Fruit fly (Drosophila melanogaster) whole organism, embryonic: ENCODE measurements around the gene CG13893.
A peak's percentile ranks its signal among the peaks of the same experiment; 100 is the strongest.

Source experiments
- Atf3 ChIP-seq: fragments of 200-800 bp; sonication (Bioruptor generic); optimal IDR thresholded peaks from 3 replicates; lab custom pipeline; 2016; ENCODE audit warnings: missing biosample characterization, missing genetic modification characterization
- Atf6 ChIP-seq: fragments of 200-800 bp; sonication (Bioruptor generic); IDR thresholded peaks from 2 replicates; pipeline ENCODE4 v1.3.6; 2022; ENCODE audit warnings: missing biosample characterization, missing genetic modification characterization
- CG10274 ChIP-seq: fragments of 200-800 bp; sonication (Bioruptor generic); optimal IDR thresholded peaks from 3 replicates; lab custom pipeline; 2017; ENCODE audit warnings: missing biosample characterization, mild to moderate bottlenecking, missing genetic modification characterization
- CG10321 ChIP-seq: fragments of 200-800 bp; sonication (Bioruptor generic); IDR thresholded peaks from 2 replicates; pipeline ENCODE4 v1.3.6; 2022; ENCODE audit warnings: missing biosample characterization, missing genetic modification characterization
- CG10462 ChIP-seq: fragments of 200-800 bp; sonication (Bioruptor generic); optimal IDR thresholded peaks from 2 replicates; lab custom pipeline; 2016; ENCODE audit warnings: missing biosample characterization, missing genetic modification characterization
- CG10543 ChIP-seq: fragments of 200-800 bp; sonication (Bioruptor generic); optimal IDR thresholded peaks from 3 replicates; lab custom pipeline; 2017; ENCODE audit warnings: missing biosample characterization, mild to moderate bottlenecking, missing genetic modification characterization, moderate library complexity
- CG14050 ChIP-seq: fragments of 200-800 bp; sonication (Bioruptor generic); IDR thresholded peaks from 3 replicates; pipeline ENCODE4 v1.3.6; 2022; ENCODE audit warnings: missing biosample characterization, missing genetic modification characterization
- CG18011 ChIP-seq: fragments of 200-800 bp; sonication (Bioruptor generic); optimal IDR thresholded peaks from 2 replicates; lab custom pipeline; 2017; ENCODE audit warnings: missing biosample characterization, missing genetic modification characterization, mild to moderate bottlenecking, moderate library complexity, missing genotype
- CG2129 ChIP-seq: fragments of 200-800 bp; sonication (Bioruptor generic); IDR thresholded peaks from 2 replicates; pipeline ENCODE4 v1.3.6; 2022; ENCODE audit warnings: missing biosample characterization, missing genetic modification characterization; ENCODE audit not compliant: partially characterized antibody
- CG2202 ChIP-seq: fragments of 200-800 bp; sonication (Bioruptor generic); optimal IDR thresholded peaks from 2 replicates; lab custom pipeline; 2018; ENCODE audit warnings: missing biosample characterization, mild to moderate bottlenecking, missing genetic modification characterization
- CG2712 ChIP-seq: fragments of 200-800 bp; optimal IDR thresholded peaks from 3 replicates; lab custom pipeline; 2019; ENCODE audit warnings: missing biosample characterization, mild to moderate bottlenecking, missing genetic modification characterization, moderate library complexity
- CG30020 ChIP-seq: fragments of 200-800 bp; optimal IDR thresholded peaks from 2 replicates; lab custom pipeline; 2019; ENCODE audit warnings: missing biosample characterization, mild to moderate bottlenecking, missing genetic modification characterization, moderate library complexity
- CG31365 ChIP-seq: fragments of 200-800 bp; sonication (Bioruptor generic); optimal IDR thresholded peaks from 2 replicates; lab custom pipeline; 2018; ENCODE audit warnings: missing biosample characterization, mild to moderate bottlenecking, missing genetic modification characterization
- CG3281 ChIP-seq: fragments of 200-800 bp; sonication (Bioruptor generic); optimal IDR thresholded peaks from 3 replicates; lab custom pipeline; 2017; ENCODE audit warnings: missing biosample characterization, mild to moderate bottlenecking, missing genetic modification characterization
- CG34376 ChIP-seq: fragments of 200-800 bp; sonication (Bioruptor generic); optimal IDR thresholded peaks from 2 replicates; lab custom pipeline; 2018; ENCODE audit warnings: missing biosample characterization, mild to moderate bottlenecking, missing genetic modification characterization
- CG4282 ChIP-seq: fragments of 200-800 bp; sonication (Bioruptor generic); optimal IDR thresholded peaks from 2 replicates; lab custom pipeline; 2016; ENCODE audit warnings: missing biosample characterization, missing genetic modification characterization
- CG5245 ChIP-seq: fragments of 200-800 bp; sonication (Bioruptor generic); optimal IDR thresholded peaks from 3 replicates; lab custom pipeline; 2016; ENCODE audit warnings: missing biosample characterization, missing genetic modification characterization
- CG6689 ChIP-seq: fragments of 200-800 bp; sonication (Bioruptor generic); IDR thresholded peaks from 2 replicates; pipeline ENCODE4 v1.3.6; 2022; ENCODE audit warnings: missing biosample characterization, missing genetic modification characterization
- CG7963 ChIP-seq: fragments of 200-800 bp; sonication (Bioruptor generic); IDR thresholded peaks from 3 replicates; pipeline ENCODE4 v1.3.6; 2022; ENCODE audit warnings: missing biosample characterization, missing genetic modification characterization; ENCODE audit not compliant: partially characterized antibody
- Camta ChIP-seq: fragments of 200-800 bp; sonication (Bioruptor generic); optimal IDR thresholded peaks from 2 replicates; lab custom pipeline; 2016; ENCODE audit warnings: missing biosample characterization, missing genetic modification characterization
- Chrac-16 ChIP-seq: fragments of 200-800 bp; sonication (Bioruptor generic); optimal IDR thresholded peaks from 3 replicates; lab custom pipeline; 2016; ENCODE audit warnings: missing biosample characterization, missing genetic modification characterization
- D19B ChIP-seq: fragments of 200-800 bp; sonication (Bioruptor generic); optimal IDR thresholded peaks from 2 replicates; lab custom pipeline; 2017; ENCODE audit warnings: missing biosample characterization, mild to moderate bottlenecking, missing genetic modification characterization
- Meics ChIP-seq: fragments of 200-800 bp; sonication (Bioruptor generic); optimal IDR thresholded peaks from 2 replicates; lab custom pipeline; 2017; ENCODE audit warnings: missing biosample characterization, mild to moderate bottlenecking, missing genetic modification characterization
- Trl ChIP-seq, 3 experiments: fragments of >200 bp in 2 of 3; fragments of 200-800 bp in 1 of 3; sonication (Bioruptor generic) in 1 of 3; optimal IDR thresholded peaks; 2 replicates in 1 of 3; 3 replicates in 2 of 3; lab custom pipeline; 2016 to 2017; ENCODE audit warnings: missing biosample characterization in 1 of 3, missing genetic modification characterization in 1 of 3
- Xbp1 ChIP-seq: fragments of 200-800 bp; sonication (Bioruptor generic); optimal IDR thresholded peaks from 3 replicates; lab custom pipeline; 2016; ENCODE audit warnings: missing biosample characterization, mild to moderate bottlenecking, missing genetic modification characterization
- ase ChIP-seq: fragments of 200-800 bp; sonication (Bioruptor generic); IDR thresholded peaks from 3 replicates; pipeline ENCODE4 v1.3.6; 2022; ENCODE audit warnings: missing biosample characterization, missing genetic modification characterization
- ash1 ChIP-seq: fragments of 200-800 bp; sonication (Bioruptor generic); optimal IDR thresholded peaks from 2 replicates; lab custom pipeline; 2018; ENCODE audit warnings: missing biosample characterization, mild to moderate bottlenecking, missing genetic modification characterization
- bab2 ChIP-seq: fragments of 200-800 bp; sonication (Bioruptor generic); optimal IDR thresholded peaks from 2 replicates; lab custom pipeline; 2016; ENCODE audit warnings: missing biosample characterization, missing genetic modification characterization
- br ChIP-seq: fragments of >200 bp; optimal IDR thresholded peaks from 2 replicates; lab custom pipeline; 2017
- bsh ChIP-seq, 2 experiments: fragments of 200-800 bp; sonication (Bioruptor generic); optimal IDR thresholded peaks; 2 replicates each; lab custom pipeline; 2017 to 2018; ENCODE audit warnings: mild to moderate bottlenecking in 2 of 2, missing biosample characterization in 2 of 2, missing genetic modification characterization in 2 of 2, moderate library complexity in 1 of 2
- chn ChIP-seq: fragments of 200-800 bp; sonication (Bioruptor generic); optimal IDR thresholded peaks from 2 replicates; lab custom pipeline; 2016; ENCODE audit warnings: missing biosample characterization, missing genetic modification characterization
- ci ChIP-seq: fragments of 200-800 bp; sonication (Bioruptor generic); IDR thresholded peaks from 3 replicates; pipeline ENCODE4 v1.3.6; 2022; ENCODE audit warnings: missing biosample characterization, missing genetic modification characterization
- emc ChIP-seq: fragments of 200-800 bp; sonication (Bioruptor generic); optimal IDR thresholded peaks from 2 replicates; lab custom pipeline; 2016; ENCODE audit warnings: missing biosample characterization, missing genetic modification characterization
- en ChIP-seq: fragments of 200-800 bp; sonication (Bioruptor generic); optimal IDR thresholded peaks from 2 replicates; lab custom pipeline; 2016; ENCODE audit warnings: missing biosample characterization, missing genetic modification characterization
- eve ChIP-seq, 2 experiments: fragments of >200 bp; optimal IDR thresholded peaks; 2 replicates each; lab custom pipeline; 2017; ENCODE audit warnings: missing biosample characterization in 2 of 2, missing genetic modification characterization in 2 of 2
- fd102C ChIP-seq: fragments of 200-800 bp; sonication (Bioruptor generic); optimal IDR thresholded peaks from 2 replicates; lab custom pipeline; 2018; ENCODE audit warnings: missing biosample characterization, mild to moderate bottlenecking, missing genetic modification characterization, moderate library complexity
- h ChIP-seq: fragments of >200 bp; optimal IDR thresholded peaks from 2 replicates; lab custom pipeline; 2017
- kah ChIP-seq: fragments of 200-800 bp; sonication (Bioruptor generic); optimal IDR thresholded peaks from 2 replicates; lab custom pipeline; 2018; ENCODE audit warnings: missing biosample characterization, mild to moderate bottlenecking, missing genetic modification characterization
- ken ChIP-seq: fragments of 200-800 bp; sonication (Bioruptor generic); IDR thresholded peaks from 3 replicates; pipeline ENCODE4 v1.3.6; 2022; ENCODE audit warnings: missing biosample characterization, missing genetic modification characterization
- kni ChIP-seq: fragments of 200-800 bp; sonication (Bioruptor generic); optimal IDR thresholded peaks from 3 replicates; lab custom pipeline; 2017; ENCODE audit warnings: mild to moderate bottlenecking, missing biosample characterization, missing genetic modification reagents, missing genetic modification characterization
- mirr ChIP-seq: fragments of 200-800 bp; sonication (Bioruptor generic); optimal IDR thresholded peaks from 3 replicates; lab custom pipeline; 2018; ENCODE audit warnings: missing biosample characterization, mild to moderate bottlenecking, missing genetic modification characterization
- oc ChIP-seq: fragments of 200-800 bp; sonication (Bioruptor generic); optimal IDR thresholded peaks from 2 replicates; lab custom pipeline; 2018; ENCODE audit warnings: missing biosample characterization, mild to moderate bottlenecking, missing genetic modification characterization, moderate library complexity
- odd ChIP-seq: fragments of 200-800 bp; sonication (Bioruptor generic); optimal IDR thresholded peaks from 2 replicates; lab custom pipeline; 2017; ENCODE audit warnings: missing biosample characterization, mild to moderate bottlenecking, missing genetic modification characterization
- p53 ChIP-seq: fragments of 200-800 bp; sonication (Bioruptor generic); optimal IDR thresholded peaks from 2 replicates; lab custom pipeline; 2016; ENCODE audit warnings: missing biosample characterization, missing genetic modification characterization
- psq ChIP-seq: fragments of 200-800 bp; sonication (Bioruptor generic); optimal IDR thresholded peaks from 2 replicates; lab custom pipeline; 2017; ENCODE audit warnings: missing biosample characterization, missing genetic modification characterization
- salm ChIP-seq: fragments of 200-800 bp; sonication (Bioruptor generic); optimal IDR thresholded peaks from 2 replicates; lab custom pipeline; 2018; ENCODE audit warnings: missing biosample characterization, mild to moderate bottlenecking, missing genetic modification characterization
- sc ChIP-seq, 3 experiments: fragments of >200 bp in 2 of 3; fragments of 200-800 bp in 1 of 3; sonication (Bioruptor generic) in 1 of 3; optimal IDR thresholded peaks; 2 replicates in 2 of 3; 3 replicates in 1 of 3; lab custom pipeline; 2017; ENCODE audit warnings: mild to moderate bottlenecking in 1 of 3, missing biosample characterization in 1 of 3, missing genetic modification characterization in 1 of 3, missing genetic modification reagents in 1 of 3
- sd ChIP-seq: fragments of 200-800 bp; sonication (Bioruptor generic); optimal IDR thresholded peaks from 3 replicates; lab custom pipeline; 2018; ENCODE audit warnings: missing biosample characterization, mild to moderate bottlenecking, missing genetic modification characterization, moderate library complexity
- sna ChIP-seq: fragments of 200-800 bp; sonication (Bioruptor generic); IDR thresholded peaks from 2 replicates; pipeline ENCODE4 v1.3.6; 2022; ENCODE audit warnings: missing biosample characterization, missing genetic modification characterization; ENCODE audit not compliant: partially characterized antibody
- z ChIP-seq: fragments of 200-800 bp; sonication (Bioruptor generic); IDR thresholded peaks from 3 replicates; pipeline ENCODE4 v1.3.6; 2022; ENCODE audit warnings: missing biosample characterization, missing genetic modification characterization

Gene CG13893

dm6 chr3L:615425-616046 lies 11.7 kb upstream of the CG13893 start (continued):
- TF ChIP-seq CG30020 (tag; lab: Kevin White, UChicago) = peak; percentile 13
- TF ChIP-seq CG6689 = peak; percentile 92
- TF ChIP-seq ci = peak; percentile 94
- TF ChIP-seq D19B (GFP tag; lab: Kevin White, UChicago) = peak; percentile 60
- TF ChIP-seq salm (tag; lab: Kevin White, UChicago) = peak; percentile 80
- TF ChIP-seq CG14050 (GFP tag; lab: Robert Waterston, UW) = peak; percentile 91
- TF ChIP-seq bab2 (GFP tag; lab: Kevin White, UChicago) = peak; percentile 82
- TF ChIP-seq ase (GFP tag; lab: Robert Waterston, UW) = peak; percentile 94
- TF ChIP-seq br = no peak
- peak; percentile 40 to 93 for TF ChIP-seq bsh (GFP tag; optimal IDR thresholded peaks at IDR 0.05; lab: Kevin White, UChicago)
- no peak for TF ChIP-seq CG10543
- TF ChIP-seq p53 = peak; percentile 33
- TF ChIP-seq CG34376 (GFP tag; lab: Kevin White, UChicago) = peak; percentile 38
- TF ChIP-seq CG10462 (GFP tag; lab: Kevin White, UChicago) = peak; percentile 77
- peak; percentile 76 for TF ChIP-seq en
- no peak for TF ChIP-seq ash1
- TF ChIP-seq mirr = peak; percentile 94
- TF ChIP-seq CG2202 (tag; lab: Kevin White, UChicago) = peak; percentile 77
- TF ChIP-seq CG10274 (GFP tag; lab: Kevin White, UChicago) = peak; percentile 46
- TF ChIP-seq ken (GFP tag; lab: Robert Waterston, UW) = peak; percentile 81
- TF ChIP-seq Chrac-16 (GFP tag; lab: Kevin White, UChicago) = peak; percentile 83
- TF ChIP-seq kni (GFP tag; lab: Kevin White, UChicago) = no peak
- TF ChIP-seq chn = peak; percentile 72
- peak; percentile 87 for TF ChIP-seq CG5245 (GFP tag; lab: Kevin White, UChicago)
- peak; percentile 83 for TF ChIP-seq oc (tag; lab: Kevin White, UChicago)
- peak; percentile 50 for TF ChIP-seq emc (GFP tag; lab: Kevin White, UChicago)
- peak; percentile 92 for TF ChIP-seq Xbp1 (GFP tag; lab: Kevin White, UChicago)
- TF ChIP-seq Atf6 = peak; percentile 86
- TF ChIP-seq CG4282 = peak; percentile 26
- TF ChIP-seq Atf3 = peak; percentile 68
- no peak for TF ChIP-seq fd102C (GFP tag; lab: Kevin White, UChicago)
- peak; percentile 23 for TF ChIP-seq psq (GFP tag; lab: Kevin White, UChicago)
- peak in 1 of 2 experiments; percentile 92 for TF ChIP-seq eve (GFP tag; optimal IDR thresholded peaks at IDR 0.05; lab: Kevin White, UChicago)
- TF ChIP-seq kah (GFP tag; lab: Kevin White, UChicago) = peak; percentile 77
- peak; percentile 71 for TF ChIP-seq sd
- TF ChIP-seq Camta (GFP tag; lab: Kevin White, UChicago) = peak; percentile 91
- no peak for TF ChIP-seq sc (optimal IDR thresholded peaks at IDR 0.05; lab: Kevin White, UChicago)
- TF ChIP-seq sc (GFP tag; optimal IDR thresholded peaks at IDR 0.05; lab: Kevin White, UChicago) = peak; percentile 82
- TF ChIP-seq CG31365 (tag; lab: Kevin White, UChicago) = peak; percentile 49
- no peak for TF ChIP-seq sna
- no peak for TF ChIP-seq Trl (optimal IDR thresholded peaks at IDR 0.05; lab: Kevin White, UChicago)
- TF ChIP-seq Trl (GFP tag; optimal IDR thresholded peaks at IDR 0.05; lab: Kevin White, UChicago) = peak; percentile 82
- TF ChIP-seq CG2712 (tag; lab: Kevin White, UChicago) = peak; percentile 92
- peak; percentile 76 for TF ChIP-seq odd (GFP tag; lab: Kevin White, UChicago)
- peak; percentile 77 for TF ChIP-seq CG3281 (GFP tag; lab: Kevin White, UChicago)
- no peak for TF ChIP-seq h
- TF ChIP-seq CG18011 (GFP tag; lab: Kevin White, UChicago) = peak; percentile 46
- peak; percentile 34; the same call in 1 of the 2 replicates for TF ChIP-seq CG10321 (GFP tag; lab: Robert Waterston, UW)
- TF ChIP-seq CG7963 (GFP tag; lab: Robert Waterston, UW) = no peak
- TF ChIP-seq Meics (GFP tag; lab: Kevin White, UChicago) = peak; percentile 80
- TF ChIP-seq z (GFP tag; lab: Robert Waterston, UW) = no peak
- TF ChIP-seq CG2129 (GFP tag; lab: Robert Waterston, UW) = no peak
